Worm (Caenorhabditis elegans) whole organism, late embryonic: ENCODE measurements around the gene metl-9.

ENCODE experiments used
- F13H6.1 ChIP-seq: sonication (generic microtip); optimal IDR thresholded peaks from 2 replicates; lab custom pipeline; 2016; ENCODE audit warnings: missing genetic modification characterization, missing compliant biosample characterization
- ceh-48 ChIP-seq: sonication (generic microtip); optimal IDR thresholded peaks from 2 replicates; lab custom pipeline; 2016; ENCODE audit warnings: missing genetic modification characterization, inconsistent platforms, missing compliant biosample characterization
- dmd-4 ChIP-seq: sonication (generic microtip); optimal IDR thresholded peaks from 2 replicates; lab custom pipeline; 2016; ENCODE audit warnings: borderline replicate concordance, missing genetic modification characterization, missing compliant biosample characterization
- fkh-10 ChIP-seq: fragments of 150-350 bp; optimal IDR thresholded peaks from 2 replicates; lab custom pipeline; 2014; ENCODE audit warnings: missing biosample characterization, missing genetic modification reagents, missing genetic modification characterization
- lin-11 ChIP-seq: fragments of 200-800 bp; sonication (Bioruptor generic); optimal IDR thresholded peaks from 2 replicates; lab custom pipeline; 2018; ENCODE audit warnings: mild to moderate bottlenecking, missing genetic modification characterization, missing compliant biosample characterization
- pag-3 ChIP-seq: sonication (generic microtip); optimal IDR thresholded peaks from 2 replicates; lab custom pipeline; 2016; ENCODE audit warnings: missing compliant biosample characterization, missing genetic modification characterization, borderline replicate concordance
- pqm-1 ChIP-seq: sonication (generic microtip); optimal IDR thresholded peaks from 2 replicates; lab custom pipeline; 2016; ENCODE audit warnings: missing genetic modification characterization, missing compliant biosample characterization
- rnt-1 ChIP-seq: sonication (generic microtip); optimal IDR thresholded peaks from 2 replicates; lab custom pipeline; 2016; ENCODE audit warnings: missing genetic modification characterization, missing compliant biosample characterization

- no peak for TF ChIP-seq rnt-1 (tag; lab: Kevin White, UChicago)
- no peak for TF ChIP-seq dmd-4 (tag; lab: Kevin White, UChicago)
- TF ChIP-seq fkh-10 (GFP tag; lab: Kevin White, UChicago) = no peak
- TF ChIP-seq pag-3 (tag; lab: Kevin White, UChicago) = no peak
- TF ChIP-seq ceh-48 (tag; lab: Kevin White, UChicago) = no peak
- no peak for TF ChIP-seq pqm-1 (tag; lab: Kevin White, UChicago)
- TF ChIP-seq lin-11 (tag; lab: Kevin White, UChicago) = no peak
- no peak for TF ChIP-seq F13H6.1 (tag; lab: Kevin White, UChicago)
Observed at ce11 chrX:5201860-5202259, 22.9 kb upstream of the metl-9 start.
